Worm (Caenorhabditis elegans) whole organism, L4 larva: ENCODE measurements around the gene F49C5.7.
A peak's percentile ranks its signal among the peaks of the same experiment; 100 is the strongest.

Experiments
- F44E2.7 ChIP-seq: fragments of 200-800 bp; sonication (Bioruptor generic); IDR thresholded peaks from 2 replicates; pipeline ENCODE4 v2.1.2; 2022; ENCODE audit warnings: missing genetic modification characterization, missing compliant biosample characterization
- T26A8.4 ChIP-seq: fragments of 200-800 bp; sonication (Bioruptor generic); IDR thresholded peaks from 2 replicates; pipeline ENCODE4 v1.3.6; 2022; ENCODE audit warnings: missing genetic modification characterization, missing compliant biosample characterization
- Y105C5A.15 ChIP-seq: fragments of 200-800 bp; sonication (Bioruptor generic); IDR thresholded peaks from 2 replicates; pipeline ENCODE4 v1.3.6; 2022; ENCODE audit warnings: missing genetic modification characterization, missing compliant biosample characterization
- ZK337.2 ChIP-seq: fragments of 200-800 bp; sonication (Bioruptor generic); IDR thresholded peaks from 2 replicates; pipeline ENCODE4 v1.3.6; 2022; ENCODE audit warnings: missing genetic modification reagents, missing genetic modification characterization, missing compliant biosample characterization
- ZK546.5 ChIP-seq, 2 experiments: sonication (generic microtip); optimal IDR thresholded peaks; 2 replicates each; lab custom pipeline; 2017; ENCODE audit warnings: missing biosample characterization in 2 of 2, missing genetic modification characterization in 2 of 2
- arid-1 ChIP-seq: fragments of 200-800 bp; sonication (Bioruptor generic); conservative IDR thresholded peaks from 2 replicates; pipeline ENCODE4 v1.3.6; 2022; ENCODE audit warnings: missing genetic modification reagents, missing genetic modification characterization, missing compliant biosample characterization
- ctbp-1 ChIP-seq: fragments of 200-800 bp; sonication (Bioruptor generic); IDR thresholded peaks from 2 replicates; pipeline ENCODE4 v1.3.6; 2022; ENCODE audit warnings: missing genetic modification reagents, missing genetic modification characterization, missing compliant biosample characterization
- daf-16 ChIP-seq, 3 experiments: sonication (generic microtip); optimal IDR thresholded peaks; 2 replicates each; lab custom pipeline; 2016 to 2017; ENCODE audit warnings: missing genetic modification characterization in 3 of 3, missing genetic modification reagents in 3 of 3, mild to moderate bottlenecking in 2 of 3, missing compliant biosample characterization in 2 of 3, missing biosample characterization in 1 of 3, moderate library complexity in 1 of 3
- dmd-6 ChIP-seq: fragments of 200-800 bp; sonication (Bioruptor generic); IDR thresholded peaks from 2 replicates; pipeline ENCODE4 v1.3.6; 2022; ENCODE audit warnings: missing genetic modification reagents, missing genetic modification characterization, missing compliant biosample characterization
- dmd-8 ChIP-seq: fragments of 200-800 bp; sonication (Bioruptor generic); IDR thresholded peaks from 2 replicates; pipeline ENCODE4 v1.3.6; 2022; ENCODE audit warnings: missing genetic modification characterization, missing compliant biosample characterization
- duxl-1 ChIP-seq: sonication (generic microtip); optimal IDR thresholded peaks from 2 replicates; lab custom pipeline; 2016; ENCODE audit warnings: mild to moderate bottlenecking, missing genetic modification characterization, moderate library complexity, missing compliant biosample characterization; ENCODE audit not compliant: poor library complexity
- dve-1 ChIP-seq: sonication (generic microtip); optimal IDR thresholded peaks from 2 replicates; lab custom pipeline; 2017; ENCODE audit warnings: antibody characterized with exemption, mild to moderate bottlenecking, missing genetic modification characterization, missing compliant biosample characterization; ENCODE audit not compliant: insufficient read depth
- egl-27 ChIP-seq: sonication (generic microtip); optimal IDR thresholded peaks from 3 replicates; lab custom pipeline; 2017; ENCODE audit warnings: missing biosample characterization, missing genetic modification reagents, missing genetic modification characterization
- fkh-10 ChIP-seq: fragments of 150-350 bp; optimal IDR thresholded peaks from 2 replicates; lab custom pipeline; 2014; ENCODE audit warnings: missing biosample characterization, missing genetic modification reagents, missing genetic modification characterization
- gei-8 ChIP-seq: fragments of 200-800 bp; sonication (Bioruptor generic); optimal IDR thresholded peaks from 2 replicates; lab custom pipeline; 2018; ENCODE audit warnings: mild to moderate bottlenecking, missing genetic modification characterization, missing compliant biosample characterization
- hif-1 ChIP-seq, 2 experiments: sonication (generic microtip); optimal IDR thresholded peaks; 2 replicates each; lab custom pipeline; 2016 to 2017; ENCODE audit warnings: missing compliant biosample characterization in 2 of 2, missing genetic modification characterization in 2 of 2, missing genetic modification reagents in 2 of 2, missing genotype in 2 of 2, mild to moderate bottlenecking in 1 of 2
- hlh-11 ChIP-seq: fragments of 200-800 bp; sonication (Bioruptor generic); optimal IDR thresholded peaks from 2 replicates; lab custom pipeline; 2018; ENCODE audit warnings: mild to moderate bottlenecking, missing genetic modification characterization, missing compliant biosample characterization
- hlh-30 ChIP-seq: sonication (generic microtip); optimal IDR thresholded peaks from 2 replicates; lab custom pipeline; 2017; ENCODE audit warnings: antibody characterized with exemption, mild to moderate bottlenecking, missing genetic modification characterization, missing compliant biosample characterization; ENCODE audit not compliant: insufficient read depth
- hmg-1.1 ChIP-seq: fragments of 200-800 bp; sonication (Bioruptor generic); IDR thresholded peaks from 2 replicates; pipeline ENCODE4 v1.3.6; 2022; ENCODE audit warnings: missing genetic modification reagents, missing genetic modification characterization, missing compliant biosample characterization
- jun-1 ChIP-seq: fragments of 150-350 bp; optimal IDR thresholded peaks from 2 replicates; lab custom pipeline; 2014; ENCODE audit warnings: missing biosample characterization, missing genetic modification reagents, missing genetic modification characterization
- lim-7 ChIP-seq: fragments of 200-800 bp; sonication (Bioruptor generic); IDR thresholded peaks from 2 replicates; pipeline ENCODE4 v1.3.6; 2022; ENCODE audit warnings: missing genetic modification characterization, missing compliant biosample characterization
- lin-13 ChIP-seq: fragments of 150-350 bp; optimal IDR thresholded peaks from 2 replicates; lab custom pipeline; 2014; ENCODE audit warnings: missing biosample characterization, missing genetic modification reagents, missing genetic modification characterization
- lin-29 ChIP-seq: fragments of 200-800 bp; sonication (Bioruptor generic); IDR thresholded peaks from 2 replicates; pipeline ENCODE4 v1.3.6; 2022; ENCODE audit warnings: missing genetic modification reagents, missing genetic modification characterization, missing compliant biosample characterization
- lin-38 ChIP-seq: fragments of 200-800 bp; sonication (Bioruptor generic); IDR thresholded peaks from 2 replicates; pipeline ENCODE4 v1.3.6; 2022; ENCODE audit warnings: missing genetic modification reagents, missing genetic modification characterization, missing compliant biosample characterization
- lin-39 ChIP-seq: fragments of 150-350 bp; optimal IDR thresholded peaks from 2 replicates; lab custom pipeline; 2014; ENCODE audit warnings: missing biosample characterization, missing genetic modification reagents, missing genetic modification characterization
- madf-5 ChIP-seq, 2 experiments: fragments of 200-800 bp; sonication (Bioruptor generic); IDR thresholded peaks; 2 replicates each; pipeline ENCODE4 v1.3.6; 2022; ENCODE audit warnings: missing compliant biosample characterization in 2 of 2, missing genetic modification characterization in 2 of 2
- madf-9 ChIP-seq: fragments of 200-800 bp; sonication (Bioruptor generic); conservative IDR thresholded peaks from 2 replicates; pipeline ENCODE4 v1.3.6; 2022; ENCODE audit warnings: missing genetic modification reagents, missing genetic modification characterization, missing compliant biosample characterization
- mdt-29 ChIP-seq: fragments of 200-800 bp; sonication (Bioruptor generic); IDR thresholded peaks from 2 replicates; pipeline ENCODE4 v1.3.6; 2022; ENCODE audit warnings: missing genetic modification reagents, missing genetic modification characterization, missing compliant biosample characterization
- mxl-3 ChIP-seq: fragments of 200-800 bp; sonication (Bioruptor generic); optimal IDR thresholded peaks from 2 replicates; lab custom pipeline; 2018; ENCODE audit warnings: mild to moderate bottlenecking, missing genetic modification characterization, missing compliant biosample characterization
- nhr-10 ChIP-seq: fragments of 150-350 bp; optimal IDR thresholded peaks from 2 replicates; lab custom pipeline; 2014; ENCODE audit warnings: missing biosample characterization, missing genetic modification characterization
- nhr-25 ChIP-seq: sonication (generic microtip); optimal IDR thresholded peaks from 2 replicates; lab custom pipeline; 2017; ENCODE audit warnings: missing genetic modification characterization, mild to moderate bottlenecking, missing compliant biosample characterization, antibody characterized with exemption, moderate library complexity, borderline replicate concordance; ENCODE audit not compliant: insufficient read depth
- nhr-28 ChIP-seq: fragments of 150-350 bp; optimal IDR thresholded peaks from 2 replicates; lab custom pipeline; 2014; ENCODE audit warnings: missing biosample characterization, missing genetic modification characterization
- nhr-41 ChIP-seq: fragments of 200-800 bp; sonication (Bioruptor generic); IDR thresholded peaks from 2 replicates; pipeline ENCODE4 v1.3.6; 2022; ENCODE audit warnings: missing genetic modification reagents, missing genetic modification characterization, missing compliant biosample characterization
- nhr-77 ChIP-seq: fragments of 150-350 bp; optimal IDR thresholded peaks from 2 replicates; lab custom pipeline; 2014; ENCODE audit warnings: missing biosample characterization, missing genetic modification characterization
- pha-4 ChIP-seq, 2 experiments: fragments of 150-350 bp in 1 of 2; fragments of 200-800 bp in 1 of 2; sonication (Bioruptor generic) in 1 of 2; IDR thresholded peaks in 1 of 2; optimal IDR thresholded peaks in 1 of 2; 2 replicates each; pipeline versions ENCODE4 v1.3.6 to Lab custom; 2014 to 2022; ENCODE audit warnings: missing genetic modification characterization in 2 of 2, missing genetic modification reagents in 2 of 2, missing biosample characterization in 1 of 2, missing compliant biosample characterization in 1 of 2
- php-3 ChIP-seq: fragments of 200-800 bp; sonication (Bioruptor generic); IDR thresholded peaks from 2 replicates; pipeline ENCODE4 v1.3.6; 2022; ENCODE audit warnings: missing genetic modification reagents, missing genetic modification characterization, missing compliant biosample characterization
- pqm-1 ChIP-seq: sonication (generic microtip); optimal IDR thresholded peaks from 2 replicates; lab custom pipeline; 2017; ENCODE audit warnings: missing biosample characterization, missing genetic modification characterization
- set-16 ChIP-seq: fragments of 200-800 bp; sonication (Bioruptor generic); IDR thresholded peaks from 2 replicates; pipeline ENCODE4 v1.3.6; 2022; ENCODE audit warnings: missing genetic modification reagents, missing genetic modification characterization, missing compliant biosample characterization
- spr-3 ChIP-seq: fragments of 200-800 bp; sonication (Bioruptor generic); optimal IDR thresholded peaks from 2 replicates; lab custom pipeline; 2018; ENCODE audit warnings: mild to moderate bottlenecking, missing genetic modification characterization, missing compliant biosample characterization
- tag-97 ChIP-seq: fragments of 200-800 bp; sonication (Bioruptor generic); IDR thresholded peaks from 2 replicates; pipeline ENCODE4 v1.3.6; 2022; ENCODE audit warnings: missing genetic modification characterization, missing compliant biosample characterization
- unc-39 ChIP-seq: sonication (generic microtip); optimal IDR thresholded peaks from 2 replicates; lab custom pipeline; 2017; ENCODE audit warnings: missing biosample characterization, missing genetic modification characterization
- unc-62 ChIP-seq, 3 experiments: fragments of 150-350 bp in 1 of 3; sonication (generic microtip); optimal IDR thresholded peaks in 2 of 3; peaks in 1 of 3; 1 replicate in 1 of 3; 2 replicates in 2 of 3; lab custom pipeline; 2014 to 2017; ENCODE audit warnings: missing biosample characterization in 3 of 3, missing genetic modification characterization in 3 of 3, missing genetic modification reagents in 3 of 3, missing genotype in 1 of 3
- vab-7 ChIP-seq: fragments of 200-800 bp; sonication (Bioruptor generic); IDR thresholded peaks from 2 replicates; pipeline ENCODE4 v1.3.6; 2022; ENCODE audit warnings: missing genetic modification reagents, missing genetic modification characterization, missing compliant biosample characterization
- zip-11 ChIP-seq: fragments of 200-800 bp; sonication (Bioruptor generic); IDR thresholded peaks from 2 replicates; pipeline ENCODE4 v1.3.6; 2022; ENCODE audit warnings: missing genetic modification characterization, missing compliant biosample characterization
- zip-2 ChIP-seq: fragments of 150-350 bp; optimal IDR thresholded peaks from 2 replicates; lab custom pipeline; 2014; ENCODE audit warnings: missing biosample characterization, missing genetic modification characterization
- ztf-7 ChIP-seq: fragments of 150-350 bp; optimal IDR thresholded peaks from 2 replicates; lab custom pipeline; 2014; ENCODE audit warnings: missing biosample characterization, missing genetic modification characterization

The F49C5.7 gene

DNA sequence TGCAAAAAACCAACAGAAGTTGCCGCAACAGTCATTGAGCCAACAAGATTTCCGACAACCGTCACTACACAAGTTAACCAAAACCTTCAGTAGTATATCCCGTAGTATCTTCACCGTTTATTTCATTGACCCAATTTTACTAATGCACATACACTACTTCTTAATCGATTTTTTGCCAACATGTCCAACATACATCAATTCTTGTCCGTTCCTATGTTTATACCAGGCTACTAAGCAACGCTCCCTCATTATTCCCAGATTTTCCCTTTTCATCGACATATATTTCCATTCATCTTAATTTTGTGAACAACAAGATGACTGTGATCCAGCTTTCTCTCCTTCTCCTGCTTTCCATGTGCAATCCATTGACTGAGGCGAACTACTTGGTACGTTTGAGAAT lies at the start of gene F49C5.7:
Gene F49C5.7 (plus strand): TSS at position 301 of the 400 bp plus-strand sequence.
- TF ChIP-seq hlh-30 (tag; lab: Kevin White, UChicago), result no peak
- no peak for TF ChIP-seq ctbp-1 (GFP tag; lab: Robert Waterston, UW)
- no peak for TF ChIP-seq spr-3 (GFP tag; lab: Kevin White, UChicago)
- TF ChIP-seq nhr-10 (tag; lab: Kevin White, UChicago), result no peak
- TF ChIP-seq arid-1 (GFP tag; lab: Robert Waterston, UW), result no peak
- TF ChIP-seq jun-1, result no peak
- TF ChIP-seq duxl-1, result no peak
- TF ChIP-seq gei-8, result no peak
- TF ChIP-seq lin-13 (GFP tag; lab: Kevin White, UChicago), result no peak
- no peak for TF ChIP-seq ZK337.2 (GFP tag; lab: Robert Waterston, UW)
- no peak for TF ChIP-seq nhr-28
- TF ChIP-seq ZK546.5 (tag; optimal IDR thresholded peaks at IDR 0.05; lab: Kevin White, UChicago), result no peak
- TF ChIP-seq fkh-10 (GFP tag; lab: Kevin White, UChicago), result no peak
- no peak for TF ChIP-seq pqm-1 (tag; lab: Kevin White, UChicago)
- TF ChIP-seq zip-11 (GFP tag; lab: Robert Waterston, UW), result no peak
- TF ChIP-seq nhr-41 (GFP tag; lab: Robert Waterston, UW), result no peak
- TF ChIP-seq madf-9 (GFP tag; lab: Robert Waterston, UW), result no peak

DNA sequence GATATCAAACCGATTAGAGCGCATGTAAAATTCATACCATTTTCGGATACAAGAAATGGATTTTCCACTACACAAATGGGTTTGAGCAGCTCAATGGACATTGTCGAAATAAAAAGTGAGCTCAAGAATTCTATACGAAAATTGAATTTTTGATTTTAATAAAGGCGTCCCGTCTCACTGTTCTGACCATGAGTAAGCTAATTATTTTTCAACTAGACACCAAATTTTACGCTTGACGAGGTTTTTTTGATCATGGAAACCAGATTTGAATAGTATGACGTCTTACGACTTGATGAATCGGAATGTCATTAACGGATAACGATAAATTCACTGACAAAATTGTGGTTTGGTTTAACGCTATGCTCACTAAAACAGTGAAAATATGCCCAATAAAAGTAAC lies 49.6 kb upstream of the F49C5.7 start, which contains the start of gene srh-61:
Gene srh-61 (minus strand): TSS at position 101 of the 400 bp plus-strand sequence.
- TF ChIP-seq Y105C5A.15 (GFP tag; lab: Robert Waterston, UW) (no peak), ztf-7 (tag; lab: Kevin White, UChicago) (no peak), unc-62 (GFP tag; optimal IDR thresholded peaks at IDR 0.05 in 1 of 2; lab: Kevin White, UChicago) (peak in 1 of 2 experiments; percentile 49), unc-62 (tag; optimal IDR thresholded peaks at IDR 0.05; lab: Kevin White, UChicago) (no peak), set-16 (no peak), T26A8.4 (GFP tag; lab: Robert Waterston, UW) (no peak), mxl-3 (GFP tag; lab: Kevin White, UChicago) (no peak), lin-38 (GFP tag; lab: Robert Waterston, UW) (no peak), dve-1 (tag; lab: Kevin White, UChicago) (no peak)

ce11 chrII:12518008-12518407 lies 47.9 kb upstream of the F49C5.7 start:
- TF ChIP-seq hmg-1.1 (GFP tag; lab: Robert Waterston, UW) (no peak), dmd-6 (GFP tag; lab: Robert Waterston, UW) (peak; percentile 23; the same call in 1 of the 2 replicates), dve-1 (tag; lab: Kevin White, UChicago) (peak; percentile 72), egl-27 (tag; lab: Kevin White, UChicago) (no peak), php-3 (GFP tag; lab: Robert Waterston, UW) (peak; percentile 38; the same call in 1 of the 2 replicates), tag-97 (GFP tag; lab: Robert Waterston, UW) (no peak), nhr-10 (tag; lab: Kevin White, UChicago) (no peak), nhr-77 (no peak), hlh-11 (peak; percentile 22), pha-4 (GFP tag; IDR thresholded peaks at IDR 0.05; lab: Robert Waterston, UW) (no peak), pha-4 (tag; optimal IDR thresholded peaks at IDR 0.05; lab: Kevin White, UChicago) (no peak), lim-7 (GFP tag; lab: Robert Waterston, UW) (no peak), mdt-29 (GFP tag; lab: Robert Waterston, UW) (0 out of 2 replicates have a peak, but pooled peaks have one; percentile 9), lin-39 (tag; lab: Kevin White, UChicago) (no peak), spr-3 (GFP tag; lab: Kevin White, UChicago) (no peak), unc-39 (tag; lab: Kevin White, UChicago) (no peak), nhr-28 (peak; percentile 4), vab-7 (no peak), zip-2 (tag; lab: Kevin White, UChicago) (no peak), hif-1 (tag; optimal IDR thresholded peaks at IDR 0.05; lab: Kevin White, UChicago) (no peak), madf-5 (GFP tag; IDR thresholded peaks at IDR 0.05; lab: Robert Waterston, UW) (no peak), dmd-8 (no peak), F44E2.7 (no peak), Y105C5A.15 (GFP tag; lab: Robert Waterston, UW) (no peak), lin-29 (GFP tag; lab: Robert Waterston, UW) (no peak), daf-16 (GFP tag; optimal IDR thresholded peaks at IDR 0.05; lab: Kevin White, UChicago) (no peak), daf-16 (tag; optimal IDR thresholded peaks at IDR 0.05; lab: Kevin White, UChicago) (peak; percentile 45), nhr-25 (tag; lab: Kevin White, UChicago) (no peak)
